Fruit fly (Drosophila melanogaster): ENCODE results near the gene CG31673.

DNA sequence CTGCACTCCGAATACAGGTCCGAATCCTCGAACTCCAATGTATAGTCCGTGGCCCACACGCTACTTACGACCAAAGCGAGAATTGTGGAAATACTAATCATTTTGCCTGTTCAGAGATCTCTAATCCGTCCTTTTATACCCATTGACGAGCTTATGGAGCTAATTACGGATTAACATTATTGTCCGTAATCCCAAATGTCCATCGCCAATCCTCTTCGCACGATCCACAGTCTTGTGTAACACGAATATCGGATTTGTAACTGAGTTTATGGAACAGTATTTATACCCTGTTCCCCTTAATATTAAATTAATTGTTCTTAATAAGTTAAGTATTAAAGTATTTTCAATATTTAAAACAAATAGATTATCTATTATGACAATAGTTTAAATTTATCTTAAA lies 11.0 kb upstream of the CG31673 start, which contains the start of gene CheB38a:
- no peak for TF ChIP-seq lola (GFP tag; optimal IDR thresholded peaks at IDR 0.05)
- TF ChIP-seq amos (GFP tag; IDR thresholded peaks at IDR 0.05; ENCODE audit: partially characterized antibody) = no peak
- no peak for TF ChIP-seq hth (optimal IDR thresholded peaks at IDR 0.05)
- no peak for TF ChIP-seq Atf6 (GFP tag; IDR thresholded peaks at IDR 0.05)
- no peak for TF ChIP-seq Rfx (GFP tag; IDR thresholded peaks at IDR 0.05)

Data from whole organism, embryonic.